Worm (Caenorhabditis elegans): ENCODE measurements around the gene nhr-228.

ce11 chrV:2306383-2306782 lies 24.8 kb downstream of the nhr-228 start:
- TF ChIP-seq elt-2 (tag; optimal IDR thresholded peaks at IDR 0.05) (no peak), T23F11.4 (GFP tag; optimal IDR thresholded peaks at IDR 0.05) (no peak), pha-2 (tag; optimal IDR thresholded peaks at IDR 0.05) (no peak), nfya-1 (tag; optimal IDR thresholded peaks at IDR 0.05) (no peak), ceh-9 (tag; optimal IDR thresholded peaks at IDR 0.05) (no peak), tbx-2 (tag; optimal IDR thresholded peaks at IDR 0.05) (no peak), ceh-19 (GFP tag; optimal IDR thresholded peaks at IDR 0.05) (no peak)
